Fruit fly (Drosophila melanogaster) whole organism, embryonic: Measurements from ENCODE around the gene Grx5.

Experiments
- BEAF-32 ChIP-seq: fragments of 200-800 bp; sonication (Bioruptor generic); optimal IDR thresholded peaks from 3 replicates; lab custom pipeline; 2017; ENCODE audit warnings: missing biosample characterization, missing genetic modification characterization, mild to moderate bottlenecking, moderate library complexity, missing genetic modification reagents
- Bgb ChIP-seq: fragments of 200-800 bp; sonication (Bioruptor generic); IDR thresholded peaks from 2 replicates; pipeline ENCODE4 v1.3.6; 2022; ENCODE audit warnings: missing biosample characterization, missing genetic modification characterization; ENCODE audit not compliant: partially characterized antibody
- BtbVII ChIP-seq: fragments of 200-800 bp; sonication (Bioruptor generic); optimal IDR thresholded peaks from 3 replicates; lab custom pipeline; 2017; ENCODE audit warnings: missing biosample characterization, mild to moderate bottlenecking, missing genetic modification characterization
- CG10267 ChIP-seq: fragments of 200-800 bp; sonication (Bioruptor generic); optimal IDR thresholded peaks from 2 replicates; lab custom pipeline; 2018; ENCODE audit warnings: missing biosample characterization, mild to moderate bottlenecking, missing genetic modification characterization, moderate library complexity
- CG12155 ChIP-seq: fragments of 200-800 bp; sonication (Bioruptor generic); optimal IDR thresholded peaks from 3 replicates; lab custom pipeline; 2016; ENCODE audit warnings: missing biosample characterization, missing genetic modification characterization
- CG12391 ChIP-seq: fragments of 200-800 bp; sonication (Bioruptor generic); optimal IDR thresholded peaks from 3 replicates; lab custom pipeline; 2018; ENCODE audit warnings: missing biosample characterization, mild to moderate bottlenecking, missing genetic modification characterization, moderate library complexity
- CG12659 ChIP-seq: fragments of 200-800 bp; sonication (Bioruptor generic); optimal IDR thresholded peaks from 3 replicates; lab custom pipeline; 2017; ENCODE audit warnings: mild to moderate bottlenecking, missing biosample characterization, missing genetic modification reagents, missing genetic modification characterization
- CG13287 ChIP-seq: fragments of 200-800 bp; sonication (Bioruptor generic); IDR thresholded peaks from 2 replicates; pipeline ENCODE4 v1.3.6; 2022; ENCODE audit warnings: missing biosample characterization, missing genetic modification characterization; ENCODE audit not compliant: partially characterized antibody
- CG14710 ChIP-seq: fragments of 200-800 bp; sonication (Bioruptor generic); optimal IDR thresholded peaks from 3 replicates; lab custom pipeline; 2019; ENCODE audit warnings: missing biosample characterization, mild to moderate bottlenecking, missing genetic modification characterization, moderate library complexity
- CG14860 ChIP-seq: fragments of 200-800 bp; sonication (Bioruptor generic); IDR thresholded peaks from 3 replicates; pipeline ENCODE4 v1.3.6; 2022; ENCODE audit warnings: missing biosample characterization, missing genetic modification characterization; ENCODE audit not compliant: partially characterized antibody
- CG18619 ChIP-seq: fragments of 200-800 bp; sonication (Bioruptor generic); optimal IDR thresholded peaks from 3 replicates; lab custom pipeline; 2017; ENCODE audit warnings: missing biosample characterization, mild to moderate bottlenecking, missing genetic modification characterization
- CG2116 ChIP-seq: fragments of 200-800 bp; sonication (Bioruptor generic); optimal IDR thresholded peaks from 3 replicates; lab custom pipeline; 2018; ENCODE audit warnings: missing biosample characterization, mild to moderate bottlenecking, missing genetic modification characterization
- CG2120 ChIP-seq: fragments of 200-800 bp; sonication (Bioruptor generic); optimal IDR thresholded peaks from 3 replicates; lab custom pipeline; 2016; ENCODE audit warnings: missing biosample characterization, missing genetic modification characterization
- CG2678 ChIP-seq: fragments of 200-800 bp; sonication (Bioruptor generic); optimal IDR thresholded peaks from 3 replicates; lab custom pipeline; 2019; ENCODE audit warnings: missing biosample characterization, mild to moderate bottlenecking, missing genetic modification characterization, moderate library complexity
- CG30020 ChIP-seq: fragments of 200-800 bp; optimal IDR thresholded peaks from 2 replicates; lab custom pipeline; 2019; ENCODE audit warnings: missing biosample characterization, mild to moderate bottlenecking, missing genetic modification characterization, moderate library complexity
- CG30403 ChIP-seq: fragments of 200-800 bp; sonication (Bioruptor generic); optimal IDR thresholded peaks from 3 replicates; lab custom pipeline; 2016; ENCODE audit warnings: missing biosample characterization, missing genetic modification characterization
- CG34224 ChIP-seq: fragments of 200-800 bp; sonication (Bioruptor generic); IDR thresholded peaks from 3 replicates; pipeline ENCODE4 v1.3.6; 2022; ENCODE audit warnings: missing biosample characterization, missing genetic modification characterization; ENCODE audit not compliant: partially characterized antibody
- CG4617 ChIP-seq: fragments of 200-800 bp; sonication (Bioruptor generic); optimal IDR thresholded peaks from 3 replicates; lab custom pipeline; 2016; ENCODE audit warnings: missing biosample characterization, missing genetic modification characterization, borderline replicate concordance
- CG7556 ChIP-seq: fragments of 200-800 bp; sonication (Bioruptor generic); optimal IDR thresholded peaks from 2 replicates; lab custom pipeline; 2017; ENCODE audit warnings: missing biosample characterization, mild to moderate bottlenecking, missing genetic modification characterization
- CG8089 ChIP-seq: fragments of 200-800 bp; sonication (Bioruptor generic); optimal IDR thresholded peaks from 3 replicates; lab custom pipeline; 2016; ENCODE audit warnings: missing biosample characterization, missing genetic modification characterization
- CG9876 ChIP-seq: fragments of 200-800 bp; sonication (Bioruptor generic); optimal IDR thresholded peaks from 2 replicates; lab custom pipeline; 2016; ENCODE audit warnings: missing biosample characterization, missing genetic modification characterization
- CTCF ChIP-seq: fragments of 200-800 bp; sonication (Bioruptor generic); optimal IDR thresholded peaks from 2 replicates; lab custom pipeline; 2017; ENCODE audit warnings: missing biosample characterization, mild to moderate bottlenecking, missing genetic modification characterization, moderate library complexity
- Dll ChIP-seq: fragments of 200-800 bp; sonication (Bioruptor generic); IDR thresholded peaks from 4 replicates; pipeline ENCODE4 v1.3.6; 2022; ENCODE audit warnings: missing biosample characterization, missing genetic modification characterization; ENCODE audit not compliant: partially characterized antibody
- Doc3 ChIP-seq: fragments of 200-800 bp; sonication (Bioruptor generic); IDR thresholded peaks from 3 replicates; pipeline ENCODE4 v1.3.6; 2022; ENCODE audit warnings: missing biosample characterization, missing genetic modification characterization; ENCODE audit not compliant: partially characterized antibody
- Dref ChIP-seq: fragments of 200-800 bp; sonication (Bioruptor generic); IDR thresholded peaks from 2 replicates; pipeline ENCODE4 v1.3.6; 2022; ENCODE audit warnings: missing biosample characterization, missing genetic modification characterization
- E2f2 ChIP-seq: fragments of 200-800 bp; sonication (Bioruptor generic); IDR thresholded peaks from 2 replicates; pipeline ENCODE4 v1.3.6; 2022; ENCODE audit warnings: missing biosample characterization, missing genetic modification characterization
- Fer3 ChIP-seq: fragments of 200-800 bp; sonication (Bioruptor generic); optimal IDR thresholded peaks from 2 replicates; lab custom pipeline; 2018; ENCODE audit warnings: missing biosample characterization, mild to moderate bottlenecking, missing genetic modification characterization, moderate library complexity
- HHEX ChIP-seq: fragments of 200-800 bp; sonication (Bioruptor generic); optimal IDR thresholded peaks from 3 replicates; lab custom pipeline; 2017; ENCODE audit warnings: missing biosample characterization, mild to moderate bottlenecking, missing genetic modification characterization, missing genetic modification reagents
- HLH4C ChIP-seq: fragments of 200-800 bp; sonication (Bioruptor generic); IDR thresholded peaks from 3 replicates; pipeline ENCODE4 v1.3.6; 2022; ENCODE audit warnings: missing biosample characterization, missing genetic modification characterization; ENCODE audit not compliant: partially characterized antibody
- MBD-R2 ChIP-seq: fragments of 200-800 bp; sonication (Bioruptor generic); IDR thresholded peaks from 2 replicates; pipeline ENCODE4 v1.3.6; 2022; ENCODE audit warnings: missing biosample characterization, missing genetic modification characterization
- Nf-YC ChIP-seq: fragments of 200-800 bp; optimal IDR thresholded peaks from 3 replicates; lab custom pipeline; 2019; ENCODE audit warnings: missing biosample characterization, mild to moderate bottlenecking, missing genetic modification characterization, moderate library complexity
- Ptx1 ChIP-seq: fragments of 200-800 bp; sonication (Bioruptor generic); IDR thresholded peaks from 2 replicates; pipeline ENCODE4 v1.3.6; 2022; ENCODE audit warnings: missing biosample characterization, missing genetic modification characterization
- Ravus ChIP-seq: fragments of 200-800 bp; sonication (Bioruptor generic); IDR thresholded peaks from 2 replicates; pipeline ENCODE4 v1.3.6; 2022; ENCODE audit warnings: missing biosample characterization, missing genetic modification characterization
- Trl ChIP-seq, 3 experiments: fragments of >200 bp in 2 of 3; fragments of 200-800 bp in 1 of 3; sonication (Bioruptor generic) in 1 of 3; optimal IDR thresholded peaks; 2 replicates in 1 of 3; 3 replicates in 2 of 3; lab custom pipeline; 2016 to 2017; ENCODE audit warnings: missing biosample characterization in 1 of 3, missing genetic modification characterization in 1 of 3
- chinmo ChIP-seq: fragments of 200-800 bp; sonication (Bioruptor generic); IDR thresholded peaks from 4 replicates; pipeline ENCODE4 v1.3.6; 2022; ENCODE audit warnings: missing biosample characterization, missing genetic modification characterization; ENCODE audit not compliant: partially characterized antibody
- dimm ChIP-seq: fragments of 200-800 bp; sonication (Bioruptor generic); IDR thresholded peaks from 2 replicates; pipeline ENCODE4 v1.3.6; 2022; ENCODE audit warnings: missing biosample characterization, missing genetic modification characterization
- gem ChIP-seq: fragments of 200-800 bp; sonication (Bioruptor generic); optimal IDR thresholded peaks from 2 replicates; lab custom pipeline; 2019; ENCODE audit warnings: missing biosample characterization, mild to moderate bottlenecking, missing genetic modification characterization, moderate library complexity
- knrl ChIP-seq: fragments of 200-800 bp; sonication (Bioruptor generic); IDR thresholded peaks from 3 replicates; pipeline ENCODE4 v1.3.6; 2022; ENCODE audit warnings: missing biosample characterization, missing genetic modification characterization; ENCODE audit not compliant: partially characterized antibody
- nom ChIP-seq: fragments of 200-800 bp; sonication (Bioruptor generic); optimal IDR thresholded peaks from 2 replicates; lab custom pipeline; 2017; ENCODE audit warnings: missing biosample characterization, missing genetic modification characterization, mild to moderate bottlenecking, moderate library complexity, missing genetic modification reagents
- phol ChIP-seq: fragments of 200-800 bp; sonication (Bioruptor generic); optimal IDR thresholded peaks from 3 replicates; lab custom pipeline; 2018; ENCODE audit warnings: missing biosample characterization, mild to moderate bottlenecking, missing genetic modification characterization, moderate library complexity
- pros ChIP-seq: fragments of 200-800 bp; sonication (Bioruptor generic); optimal IDR thresholded peaks from 3 replicates; lab custom pipeline; 2019; ENCODE audit warnings: missing biosample characterization, mild to moderate bottlenecking, missing genetic modification characterization, moderate library complexity
- pzg ChIP-seq: fragments of 200-800 bp; sonication (Bioruptor generic); optimal IDR thresholded peaks from 3 replicates; lab custom pipeline; 2018; ENCODE audit warnings: missing biosample characterization, mild to moderate bottlenecking, missing genetic modification characterization, moderate library complexity
- sd ChIP-seq: fragments of 200-800 bp; sonication (Bioruptor generic); optimal IDR thresholded peaks from 3 replicates; lab custom pipeline; 2018; ENCODE audit warnings: missing biosample characterization, mild to moderate bottlenecking, missing genetic modification characterization, moderate library complexity
- sqz ChIP-seq: fragments of 200-800 bp; sonication (Bioruptor generic); optimal IDR thresholded peaks from 3 replicates; lab custom pipeline; 2018; ENCODE audit warnings: missing biosample characterization, mild to moderate bottlenecking, missing genetic modification characterization
- sug ChIP-seq: fragments of 200-800 bp; optimal IDR thresholded peaks from 2 replicates; lab custom pipeline; 2019; ENCODE audit warnings: missing biosample characterization, mild to moderate bottlenecking, missing genetic modification characterization, moderate library complexity
- toy ChIP-seq: fragments of 200-800 bp; sonication (Bioruptor generic); IDR thresholded peaks from 2 replicates; pipeline ENCODE4 v1.3.6; 2022; ENCODE audit warnings: missing biosample characterization, missing genetic modification characterization

Grx5 gene

dm6 chrX:14831713-14832561 lies 6.1 kb downstream of the Grx5 start, which contains the start of gene CG14408 (continued):
- peak; percentile 94 for TF ChIP-seq CG30020
- peak; percentile 38 for TF ChIP-seq CG2678 (tag; lab: Kevin White, UChicago)
- no peak for TF ChIP-seq CG14710
- peak; percentile 11 for TF ChIP-seq CG30403
- TF ChIP-seq CG2120 (GFP tag; lab: Kevin White, UChicago) = peak; percentile 5
- TF ChIP-seq CG18619 (GFP tag; lab: Kevin White, UChicago) = no peak
- TF ChIP-seq E2f2 (GFP tag; lab: Robert Waterston, UW) = 0 out of 2 replicates have a peak, but pooled peaks have one; percentile 45
- TF ChIP-seq knrl (GFP tag; lab: Robert Waterston, UW) = peak; percentile 33; the same call in 2 of the 3 replicates
- peak; percentile 24; the same call in 1 of the 4 replicates for TF ChIP-seq chinmo (GFP tag; lab: Robert Waterston, UW)
- TF ChIP-seq Trl (optimal IDR thresholded peaks at IDR 0.05; lab: Kevin White, UChicago) = no peak
- no peak for TF ChIP-seq Trl (GFP tag; optimal IDR thresholded peaks at IDR 0.05; lab: Kevin White, UChicago)
- peak; percentile 51 for TF ChIP-seq Dref (GFP tag; lab: Robert Waterston, UW)
- no peak for TF ChIP-seq CG8089 (GFP tag; lab: Kevin White, UChicago)
- no peak for TF ChIP-seq pros
- peak; percentile 9; the same call in 1 of the 3 replicates for TF ChIP-seq HLH4C (GFP tag; lab: Robert Waterston, UW)
- no peak for TF ChIP-seq Ptx1 (GFP tag; lab: Robert Waterston, UW)
- TF ChIP-seq CG13287 (GFP tag; lab: Robert Waterston, UW) = peak; percentile 77
- peak; percentile 25 for TF ChIP-seq CG10267 (tag; lab: Kevin White, UChicago)
- peak; percentile 71 for TF ChIP-seq CG12659 (GFP tag; lab: Kevin White, UChicago)
- peak; percentile 4 for TF ChIP-seq sug (tag; lab: Kevin White, UChicago)
- TF ChIP-seq BEAF-32 (GFP tag; lab: Kevin White, UChicago) = peak; percentile 66
- TF ChIP-seq Bgb (GFP tag; lab: Robert Waterston, UW) = peak; percentile 43
- TF ChIP-seq Fer3 (tag; lab: Kevin White, UChicago) = no peak
- TF ChIP-seq CG2116 (GFP tag; lab: Kevin White, UChicago) = peak; percentile 40
- no peak for TF ChIP-seq sd
- TF ChIP-seq phol = peak; percentile 22
- TF ChIP-seq CG14860 (GFP tag; lab: Robert Waterston, UW) = 0 out of 3 replicates have a peak, but pooled peaks have one; percentile 6
- peak; percentile 74 for TF ChIP-seq Doc3 (GFP tag; lab: Robert Waterston, UW)
- no peak for TF ChIP-seq dimm (GFP tag; lab: Robert Waterston, UW)
- peak; percentile 66; the same call in 2 of the 3 replicates for TF ChIP-seq CG34224
- TF ChIP-seq CG9876 (GFP tag; lab: Kevin White, UChicago) = no peak
- peak; percentile 4 for TF ChIP-seq sqz (GFP tag; lab: Kevin White, UChicago)
- peak; percentile 10 for TF ChIP-seq CG7556
- peak; percentile 10 for TF ChIP-seq pzg (GFP tag; lab: Kevin White, UChicago)
- peak; percentile 50 for TF ChIP-seq gem
- peak; percentile 7 for TF ChIP-seq Nf-YC (tag; lab: Kevin White, UChicago)
- TF ChIP-seq Dll = peak; percentile 70
- no peak for TF ChIP-seq Ravus (GFP tag; lab: Robert Waterston, UW)
- no peak for TF ChIP-seq nom (GFP tag; lab: Kevin White, UChicago)
- TF ChIP-seq BtbVII = peak; percentile 20
- peak; percentile 45 for TF ChIP-seq CG12391 (tag; lab: Kevin White, UChicago)
- TF ChIP-seq CG12155 = no peak
- TF ChIP-seq HHEX (GFP tag; lab: Kevin White, UChicago) = no peak
- peak; percentile 53; the same call in 1 of the 2 replicates for TF ChIP-seq MBD-R2 (GFP tag; lab: Robert Waterston, UW)
- no peak for TF ChIP-seq CG4617 (GFP tag; lab: Kevin White, UChicago)
- peak; percentile 76 for TF ChIP-seq CTCF (GFP tag; lab: Kevin White, UChicago)
- no peak for TF ChIP-seq toy
